Worm (Caenorhabditis elegans): Measurements from ENCODE around the gene K09A9.8.

The K09A9.8 gene

DNA sequence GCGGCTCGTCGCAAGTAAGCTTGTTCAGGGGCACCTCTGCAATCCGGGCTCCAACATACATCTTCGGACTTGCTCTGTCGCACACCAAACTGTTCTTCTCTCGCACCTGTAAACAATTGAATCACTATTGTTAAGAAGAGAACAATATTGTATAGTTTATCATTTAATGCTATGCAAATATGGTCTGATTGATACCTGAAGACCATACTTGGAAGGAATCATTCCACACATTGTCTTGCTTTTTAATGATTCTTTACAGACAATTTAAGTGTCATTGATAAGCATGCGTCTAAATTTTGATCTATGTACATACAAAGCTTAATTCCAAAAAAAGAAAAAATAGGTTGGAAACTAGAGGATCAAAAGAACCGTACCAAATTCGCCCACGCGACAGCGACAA, 50.0 kb downstream of the K09A9.8 start:
- TF ChIP-seq flt-1 (GFP tag; IDR thresholded peaks at IDR 0.05) (no peak), ref-1 (GFP tag; conservative IDR thresholded peaks at IDR 0.05) (no peak), ztf-23 (GFP tag; IDR thresholded peaks at IDR 0.05) (no peak), klf-2 (GFP tag; conservative IDR thresholded peaks at IDR 0.05) (no peak), cog-1 (tag; optimal IDR thresholded peaks at IDR 0.05) (no peak), T22C8.4 (GFP tag; IDR thresholded peaks at IDR 0.05) (no peak), tab-1 (GFP tag; IDR thresholded peaks at IDR 0.05) (no peak), ztf-29 (GFP tag; IDR thresholded peaks at IDR 0.05) (no peak), med-1 (GFP tag; optimal IDR thresholded peaks at IDR 0.05; ENCODE audit: insufficient read depth) (no peak)

Data from whole organism, midembryonic.